Fruit fly (Drosophila melanogaster): ENCODE measurements around the gene rsh.

rsh gene

dm6 chrX:12988025-12988801 lies at the start of gene rsh:
Gene rsh (plus strand): TSS chrX:12988615.
- peak; percentile 9 for TF ChIP-seq CG18599 (GFP tag; optimal IDR thresholded peaks at IDR 0.05)
- peak; percentile 58 for TF ChIP-seq Nf-YC (tag; optimal IDR thresholded peaks at IDR 0.05)
- TF ChIP-seq GATAe (GFP tag; conservative IDR thresholded peaks at IDR 0.05), result no peak
- TF ChIP-seq CG11504 (tag; optimal IDR thresholded peaks at IDR 0.05), result peak; percentile 30
- TF ChIP-seq Deaf1 (tag; optimal IDR thresholded peaks at IDR 0.05), result peak; percentile 91
- peak; percentile 16 for TF ChIP-seq Ets65A (GFP tag)
- peak; percentile 59 for TF ChIP-seq abd-A (tag; optimal IDR thresholded peaks at IDR 0.05)
- TF ChIP-seq tgo (GFP tag; IDR thresholded peaks at IDR 0.05), result no peak
- TF ChIP-seq CG14441 (GFP tag; IDR thresholded peaks at IDR 0.05), result no peak
- no peak for TF ChIP-seq BEAF-32 (GFP tag; optimal IDR thresholded peaks at IDR 0.05)
- no peak for TF ChIP-seq vvl (GFP tag; IDR thresholded peaks at IDR 0.05)
- TF ChIP-seq scrt (GFP tag; optimal IDR thresholded peaks at IDR 0.05), result peak; percentile 98
- peak; percentile 84 for TF ChIP-seq Adf1 (GFP tag; IDR thresholded peaks at IDR 0.05)

dm6 chrX:12939021-12939420 lies 49.4 kb upstream of the rsh start:
- no peak for TF ChIP-seq CG8924 (tag; optimal IDR thresholded peaks at IDR 0.05)
- TF ChIP-seq dan (GFP tag; IDR thresholded peaks at IDR 0.05), result no peak
- peak; percentile 58 for TF ChIP-seq Ets65A (GFP tag)
- no peak for TF ChIP-seq ken (GFP tag; IDR thresholded peaks at IDR 0.05)
- no peak for TF ChIP-seq CG15696 (tag; optimal IDR thresholded peaks at IDR 0.05)
- TF ChIP-seq Optix (GFP tag; IDR thresholded peaks at IDR 0.05), result no peak
- TF ChIP-seq CG18476 (GFP tag; optimal IDR thresholded peaks at IDR 0.05), result peak; percentile 66
- TF ChIP-seq onecut (GFP tag; IDR thresholded peaks at IDR 0.05), result peak; percentile 49; the same call in 1 of the 2 replicates
- no peak for TF ChIP-seq CG2712 (tag; optimal IDR thresholded peaks at IDR 0.05)

- TF ChIP-seq Drgx (GFP tag; IDR thresholded peaks at IDR 0.05), result no peak
- TF ChIP-seq Pdp1 (GFP tag; optimal IDR thresholded peaks at IDR 0.05), result no peak
- peak; percentile 14 for TF ChIP-seq CG7556 (GFP tag; optimal IDR thresholded peaks at IDR 0.05)
- no peak for TF ChIP-seq Neu2 (GFP tag; optimal IDR thresholded peaks at IDR 0.05; ENCODE audit: borderline replicate concordance)
- 0 out of 3 replicates have a peak, but pooled peaks have one; percentile 20 for TF ChIP-seq CG17361 (GFP tag; IDR thresholded peaks at IDR 0.05)
- no peak for TF ChIP-seq CG32772 (GFP tag; IDR thresholded peaks at IDR 0.05)
- TF ChIP-seq btn (GFP tag; optimal IDR thresholded peaks at IDR 0.05), result no peak
- no peak for TF ChIP-seq seq (GFP tag; IDR thresholded peaks at IDR 0.05)
- no peak for TF ChIP-seq CG7987 (GFP tag; optimal IDR thresholded peaks at IDR 0.05)
- TF ChIP-seq CG10654 (GFP tag; optimal IDR thresholded peaks at IDR 0.05), result no peak
- TF ChIP-seq BtbVII (GFP tag; optimal IDR thresholded peaks at IDR 0.05), result no peak
- TF ChIP-seq vfl (GFP tag; optimal IDR thresholded peaks at IDR 0.05), result no peak
- peak; percentile 30 for TF ChIP-seq CG14710 (tag; optimal IDR thresholded peaks at IDR 0.05)
- no peak for TF ChIP-seq CG11398 (GFP tag; optimal IDR thresholded peaks at IDR 0.05)
- no peak for TF ChIP-seq CG16815 (GFP tag; optimal IDR thresholded peaks at IDR 0.05)
- no peak for TF ChIP-seq CG15514 (GFP tag; optimal IDR thresholded peaks at IDR 0.05)
- no peak for TF ChIP-seq emc (GFP tag; optimal IDR thresholded peaks at IDR 0.05)
- no peak for TF ChIP-seq wek (GFP tag; optimal IDR thresholded peaks at IDR 0.05)
- no peak for TF ChIP-seq ewg (GFP tag; optimal IDR thresholded peaks at IDR 0.05)
- TF ChIP-seq jumu (GFP tag; optimal IDR thresholded peaks at IDR 0.05), result no peak
- no peak for TF ChIP-seq CG10147 (GFP tag; optimal IDR thresholded peaks at IDR 0.05)
- TF ChIP-seq gcm2 (GFP tag; optimal IDR thresholded peaks at IDR 0.05), result no peak
- peak in 1 of 2 experiments; percentile 30 for TF ChIP-seq chif (GFP tag; optimal IDR thresholded peaks at IDR 0.05)
- TF ChIP-seq Fer1 (GFP tag; optimal IDR thresholded peaks at IDR 0.05), result no peak
- no peak for TF ChIP-seq CG14667 (GFP tag; IDR thresholded peaks at IDR 0.05)
- no peak for TF ChIP-seq ind (GFP tag; optimal IDR thresholded peaks at IDR 0.05)
- no peak for TF ChIP-seq Nf-YA (GFP tag; IDR thresholded peaks at IDR 0.05)
Observed at dm6 chrX:12939951-12940350, 48.5 kb upstream of the rsh start.
